Worm (Caenorhabditis elegans): ENCODE measurements around the gene C28G1.6.

The C28G1.6 gene

ce11 chrX:8811916-8812315 is 19.1 kb downstream of the C28G1.6 start, which contains the start of gene cnnm-2:
Gene cnnm-2, plus strand, starts transcription at chrX:8812105.
- TF ChIP-seq ces-1 (GFP tag; optimal IDR thresholded peaks at IDR 0.05) (no peak), nhr-12 (tag; optimal IDR thresholded peaks at IDR 0.05) (no peak), lin-13 (tag; optimal IDR thresholded peaks at IDR 0.05) (no peak), elt-3 (tag; optimal IDR thresholded peaks at IDR 0.05) (no peak), mep-1 (tag; optimal IDR thresholded peaks at IDR 0.05) (no peak)

- TF ChIP-seq mep-1 (tag; optimal IDR thresholded peaks at IDR 0.05) (peak; percentile 56), lin-13 (tag; optimal IDR thresholded peaks at IDR 0.05) (peak; percentile 30), lsy-2 (tag; optimal IDR thresholded peaks at IDR 0.05) (peak; percentile 26), unc-62 (GFP tag; optimal IDR thresholded peaks at IDR 0.05) (peak; percentile 48), sptf-1 (tag; optimal IDR thresholded peaks at IDR 0.05) (peak; percentile 76), elt-1 (tag; optimal IDR thresholded peaks at IDR 0.05; ENCODE audit: borderline replicate concordance, insufficient read depth) (no peak), elt-3 (tag; optimal IDR thresholded peaks at IDR 0.05) (no peak), unc-120 (tag; optimal IDR thresholded peaks at IDR 0.05; ENCODE audit: poor library complexity, severe bottlenecking) (peak; percentile 69), ces-1 (GFP tag; optimal IDR thresholded peaks at IDR 0.05) (peak; percentile 56), ceh-39 (tag; optimal IDR thresholded peaks at IDR 0.05) (peak; percentile 66), ztf-11 (tag; optimal IDR thresholded peaks at IDR 0.05) (no peak), nhr-76 (tag; optimal IDR thresholded peaks at IDR 0.05) (no peak), snpc-4 (tag; optimal IDR thresholded peaks at IDR 0.05) (no peak), pha-4 (tag; optimal IDR thresholded peaks at IDR 0.05) (peak; percentile 75), cnd-1 (tag; optimal IDR thresholded peaks at IDR 0.05) (peak; percentile 54), nhr-237 (tag; optimal IDR thresholded peaks at IDR 0.05) (peak; percentile 64), flh-1 (GFP tag; optimal IDR thresholded peaks at IDR 0.05) (no peak), ham-2 (GFP tag; optimal IDR thresholded peaks at IDR 0.05) (peak; percentile 1), lin-32 (GFP tag; optimal IDR thresholded peaks at IDR 0.05) (no peak), M03D4.4 (tag; optimal IDR thresholded peaks at IDR 0.05) (peak; percentile 29), hlh-1 (tag; optimal IDR thresholded peaks at IDR 0.05) (peak; percentile 50), mab-5 (tag; optimal IDR thresholded peaks at IDR 0.05) (no peak), drap-1 (GFP tag; optimal IDR thresholded peaks at IDR 0.05) (peak; percentile 20), ceh-83 (GFP tag; optimal IDR thresholded peaks at IDR 0.05) (peak; percentile 29)
Measured at ce11 chrX:8810908-8811307, 20.2 kb downstream of the C28G1.6 start, which contains the start of gene R04E5.9. Gene R04E5.9, minus strand, starts transcription at chrX:8811142.

- TF ChIP-seq nhr-28 (tag; optimal IDR thresholded peaks at IDR 0.05) (no peak), elt-1 (tag; optimal IDR thresholded peaks at IDR 0.05; ENCODE audit: borderline replicate concordance, insufficient read depth) (no peak), pha-4 (tag; optimal IDR thresholded peaks at IDR 0.05) (no peak), ztf-11 (tag; optimal IDR thresholded peaks at IDR 0.05) (no peak), mep-1 (tag; optimal IDR thresholded peaks at IDR 0.05) (no peak), cnd-1 (tag; optimal IDR thresholded peaks at IDR 0.05) (no peak), elt-3 (tag; optimal IDR thresholded peaks at IDR 0.05) (no peak), mab-5 (tag; optimal IDR thresholded peaks at IDR 0.05) (no peak), nhr-76 (tag; optimal IDR thresholded peaks at IDR 0.05) (no peak), nhr-2 (tag; optimal IDR thresholded peaks at IDR 0.05) (no peak), snpc-4 (tag; optimal IDR thresholded peaks at IDR 0.05) (no peak), unc-120 (tag; optimal IDR thresholded peaks at IDR 0.05; ENCODE audit: poor library complexity, severe bottlenecking) (no peak), sem-2 (GFP tag; optimal IDR thresholded peaks at IDR 0.05) (no peak), flh-1 (GFP tag; optimal IDR thresholded peaks at IDR 0.05) (no peak), unc-62 (GFP tag; optimal IDR thresholded peaks at IDR 0.05) (no peak), mls-2 (tag; optimal IDR thresholded peaks at IDR 0.05) (no peak), blmp-1 (tag; optimal IDR thresholded peaks at IDR 0.05) (no peak), bed-3 (GFP tag; optimal IDR thresholded peaks at IDR 0.05) (no peak)
Measured at ce11 chrX:8808740-8809139, 22.3 kb downstream of the C28G1.6 start.

ce11 chrX:8806070-8806799 is 24.8 kb downstream of the C28G1.6 start, which contains the start of gene R04E5.8:
Gene R04E5.8, minus strand, starts transcription at chrX:8806120.
- TF ChIP-seq unc-120 (tag; optimal IDR thresholded peaks at IDR 0.05; ENCODE audit: poor library complexity, severe bottlenecking) (peak; percentile 48), flh-1 (GFP tag; optimal IDR thresholded peaks at IDR 0.05) (no peak)
